Worm (Caenorhabditis elegans) whole organism, midembryonic: ENCODE measurements around the gene ptp-3.

ENCODE experiments used
- T22C8.4 ChIP-seq: fragments of 200-800 bp; sonication (Bioruptor generic); IDR thresholded peaks from 2 replicates; pipeline ENCODE4 v1.3.6; 2022; ENCODE audit warnings: missing genetic modification characterization, missing compliant biosample characterization
- cog-1 ChIP-seq: sonication (generic microtip); optimal IDR thresholded peaks from 2 replicates; lab custom pipeline; 2016; ENCODE audit warnings: missing genetic modification characterization, missing compliant biosample characterization
- flt-1 ChIP-seq: fragments of 200-800 bp; sonication (Bioruptor generic); IDR thresholded peaks from 2 replicates; pipeline ENCODE4 v1.3.6; 2022; ENCODE audit warnings: missing genetic modification characterization, missing compliant biosample characterization
- klf-2 ChIP-seq: fragments of 200-800 bp; sonication (Bioruptor generic); conservative IDR thresholded peaks from 2 replicates; pipeline ENCODE4 v1.3.6; 2022; ENCODE audit warnings: missing genetic modification reagents, missing genetic modification characterization, missing compliant biosample characterization
- med-1 ChIP-seq: sonication (generic microtip); optimal IDR thresholded peaks from 2 replicates; lab custom pipeline; 2017; ENCODE audit warnings: missing genetic modification characterization, mild to moderate bottlenecking, missing compliant biosample characterization, antibody characterized with exemption, missing genetic modification reagents; ENCODE audit not compliant: insufficient read depth
- ref-1 ChIP-seq: fragments of 200-800 bp; sonication (Bioruptor generic); conservative IDR thresholded peaks from 2 replicates; pipeline ENCODE4 v1.3.6; 2022; ENCODE audit warnings: missing genetic modification reagents, missing genetic modification characterization, missing compliant biosample characterization
- tab-1 ChIP-seq: fragments of 200-800 bp; sonication (Bioruptor generic); IDR thresholded peaks from 2 replicates; pipeline ENCODE4 v1.3.6; 2022; ENCODE audit warnings: missing genetic modification characterization, missing compliant biosample characterization
- ztf-23 ChIP-seq: fragments of 200-800 bp; sonication (Bioruptor generic); IDR thresholded peaks from 2 replicates; pipeline ENCODE4 v1.3.6; 2022; ENCODE audit warnings: missing genetic modification reagents, missing genetic modification characterization, missing compliant biosample characterization

- TF ChIP-seq med-1 (GFP tag; lab: Kevin White, UChicago) = no peak
- TF ChIP-seq tab-1 (GFP tag; lab: Robert Waterston, UW) = no peak
- TF ChIP-seq ref-1 (GFP tag; lab: Robert Waterston, UW) = no peak
- TF ChIP-seq T22C8.4 (GFP tag; lab: Robert Waterston, UW) = no peak
- TF ChIP-seq cog-1 = no peak
- no peak for TF ChIP-seq ztf-23 (GFP tag; lab: Robert Waterston, UW)
- TF ChIP-seq klf-2 (GFP tag; lab: Robert Waterston, UW) = no peak
- no peak for TF ChIP-seq flt-1 (GFP tag; lab: Robert Waterston, UW)
Measured at ce11 chrII:11004381-11004780, 29.0 kb downstream of the ptp-3 start.
